Worm (Caenorhabditis elegans) whole organism, L2 larva: ENCODE data around the gene snb-1.

ENCODE experiments used
- R02D3.7 ChIP-seq: fragments of 150-350 bp; optimal IDR thresholded peaks from 2 replicates; lab custom pipeline; 2014; ENCODE audit warnings: missing biosample characterization, missing genetic modification characterization
- ama-1 ChIP-seq: fragments of 150-350 bp; optimal IDR thresholded peaks from 2 replicates; lab custom pipeline; 2018; ENCODE audit warnings: inconsistent platforms
- ceh-82 ChIP-seq: fragments of 150-350 bp; optimal IDR thresholded peaks from 2 replicates; lab custom pipeline; 2014; ENCODE audit warnings: missing biosample characterization, missing genetic modification characterization
- nhr-11 ChIP-seq: fragments of 150-350 bp; optimal IDR thresholded peaks from 2 replicates; lab custom pipeline; 2014; ENCODE audit warnings: missing biosample characterization, missing genetic modification characterization
- nhr-237 ChIP-seq: fragments of 150-350 bp; optimal IDR thresholded peaks from 2 replicates; lab custom pipeline; 2014; ENCODE audit warnings: missing biosample characterization, missing genetic modification characterization
- snpc-4 ChIP-seq: fragments of 150-350 bp; optimal IDR thresholded peaks from 2 replicates; lab custom pipeline; 2014; ENCODE audit warnings: missing biosample characterization, missing genetic modification characterization
- zag-1 ChIP-seq: fragments of 150-350 bp; optimal IDR thresholded peaks from 2 replicates; lab custom pipeline; 2014; ENCODE audit warnings: missing biosample characterization, missing genetic modification characterization
- ztf-1 ChIP-seq: fragments of 200-800 bp; sonication (Bioruptor generic); conservative IDR thresholded peaks from 2 replicates; pipeline ENCODE4 v1.3.6; 2022; ENCODE audit warnings: missing genetic modification characterization, missing compliant biosample characterization
- ztf-11 ChIP-seq: sonication (generic microtip); optimal IDR thresholded peaks from 2 replicates; lab custom pipeline; 2017; ENCODE audit warnings: missing biosample characterization, missing genetic modification characterization
- ztf-4 ChIP-seq: fragments of 150-350 bp; optimal IDR thresholded peaks from 2 replicates; lab custom pipeline; 2014; ENCODE audit warnings: missing biosample characterization, missing genetic modification characterization

DNA sequence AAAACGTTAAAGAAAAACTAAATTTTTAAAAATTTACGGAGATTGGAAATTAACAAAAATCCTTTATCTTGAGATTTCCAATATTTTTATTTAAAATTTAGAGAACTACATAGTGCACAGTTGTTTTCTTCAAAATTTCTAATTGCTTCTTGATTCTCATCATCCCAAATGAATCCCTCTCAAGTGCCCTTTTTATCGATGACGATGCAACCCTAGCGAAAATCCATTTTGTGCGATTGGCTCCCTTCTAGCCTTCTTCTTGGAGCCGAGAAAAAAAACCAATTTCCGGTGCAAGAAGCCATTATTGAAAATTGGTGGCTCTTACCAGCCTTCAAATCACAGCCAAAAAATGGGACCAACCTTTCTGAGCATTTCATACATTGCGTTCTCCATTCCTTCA is 6.2 kb upstream of the snb-1 start:
- TF ChIP-seq ama-1 = no peak
- TF ChIP-seq R02D3.7 = no peak
- no peak for TF ChIP-seq ztf-4
- no peak for TF ChIP-seq nhr-237 (tag; lab: Kevin White, UChicago)
- TF ChIP-seq nhr-11 = no peak
- TF ChIP-seq ztf-11 (tag; lab: Kevin White, UChicago) = no peak
- TF ChIP-seq zag-1 (tag; lab: Kevin White, UChicago) = no peak
- no peak for TF ChIP-seq snpc-4 (tag; lab: Kevin White, UChicago)
- no peak for TF ChIP-seq ceh-82 (tag; lab: Kevin White, UChicago)
- TF ChIP-seq ztf-1 (GFP tag; lab: Robert Waterston, UW) = no peak
